Fruit fly (Drosophila melanogaster) whole organism, embryonic: Measurements from ENCODE around the gene CG10993.
A peak's percentile ranks its signal among the peaks of the same experiment; 100 is the strongest.

Experiments
- Aef1 ChIP-seq: fragments of 200-800 bp; sonication (Bioruptor generic); IDR thresholded peaks from 3 replicates; pipeline ENCODE4 v1.3.6; 2022; ENCODE audit warnings: missing biosample characterization, missing genetic modification characterization
- Antp ChIP-seq: fragments of 200-800 bp; sonication (Bioruptor generic); optimal IDR thresholded peaks from 3 replicates; lab custom pipeline; 2016; ENCODE audit warnings: missing biosample characterization, missing genetic modification characterization
- CG10147 ChIP-seq: fragments of 200-800 bp; sonication (Bioruptor generic); optimal IDR thresholded peaks from 2 replicates; lab custom pipeline; 2019; ENCODE audit warnings: missing biosample characterization, mild to moderate bottlenecking, missing genetic modification characterization, moderate library complexity
- CG10366 ChIP-seq: fragments of 200-800 bp; sonication (Bioruptor generic); IDR thresholded peaks from 2 replicates; pipeline ENCODE4 v1.3.6; 2022; ENCODE audit warnings: missing biosample characterization, missing genetic modification characterization
- CG10543 ChIP-seq: fragments of 200-800 bp; sonication (Bioruptor generic); optimal IDR thresholded peaks from 3 replicates; lab custom pipeline; 2017; ENCODE audit warnings: missing biosample characterization, mild to moderate bottlenecking, missing genetic modification characterization, moderate library complexity
- CG11085 ChIP-seq: fragments of 200-800 bp; sonication (Bioruptor generic); IDR thresholded peaks from 2 replicates; pipeline ENCODE4 v1.3.6; 2022; ENCODE audit warnings: missing biosample characterization, missing genetic modification characterization
- CG14014 ChIP-seq: fragments of 200-800 bp; sonication (Bioruptor generic); IDR thresholded peaks from 2 replicates; pipeline ENCODE4 v1.3.6; 2022; ENCODE audit warnings: missing biosample characterization, missing genetic modification characterization
- CG15073 ChIP-seq: fragments of 200-800 bp; sonication (Bioruptor generic); optimal IDR thresholded peaks from 2 replicates; lab custom pipeline; 2016; ENCODE audit warnings: missing biosample characterization, missing genetic modification characterization
- CG15269 ChIP-seq: fragments of 200-800 bp; sonication (Bioruptor generic); optimal IDR thresholded peaks from 2 replicates; lab custom pipeline; 2018; ENCODE audit warnings: missing biosample characterization, mild to moderate bottlenecking, missing genetic modification characterization, moderate library complexity
- CG15514 ChIP-seq: fragments of 200-800 bp; sonication (Bioruptor generic); optimal IDR thresholded peaks from 3 replicates; lab custom pipeline; 2017; ENCODE audit warnings: missing biosample characterization, missing genetic modification characterization, mild to moderate bottlenecking, moderate library complexity, missing genetic modification reagents
- CG15696 ChIP-seq: fragments of 200-800 bp; sonication (Bioruptor generic); optimal IDR thresholded peaks from 2 replicates; lab custom pipeline; 2019; ENCODE audit warnings: missing biosample characterization, mild to moderate bottlenecking, missing genetic modification characterization, moderate library complexity
- CG17829 ChIP-seq: fragments of 200-800 bp; optimal IDR thresholded peaks from 2 replicates; lab custom pipeline; 2019; ENCODE audit warnings: missing biosample characterization, mild to moderate bottlenecking, missing genetic modification characterization, moderate library complexity
- CG18599 ChIP-seq: fragments of 200-800 bp; sonication (Bioruptor generic); optimal IDR thresholded peaks from 3 replicates; lab custom pipeline; 2017; ENCODE audit warnings: missing biosample characterization, missing genetic modification characterization, mild to moderate bottlenecking, moderate library complexity, missing genetic modification reagents
- CG31224 ChIP-seq: fragments of 200-800 bp; sonication (Bioruptor generic); IDR thresholded peaks from 2 replicates; pipeline ENCODE4 v1.3.6; 2022; ENCODE audit warnings: missing biosample characterization, missing genetic modification characterization
- CG32532 ChIP-seq: fragments of 200-800 bp; sonication (Bioruptor generic); IDR thresholded peaks from 2 replicates; pipeline ENCODE4 v1.3.6; 2022; ENCODE audit warnings: missing biosample characterization, missing genetic modification characterization
- CG32767 ChIP-seq: fragments of 200-800 bp; sonication (Bioruptor generic); IDR thresholded peaks from 2 replicates; pipeline ENCODE4 v1.3.6; 2022; ENCODE audit warnings: missing biosample characterization, missing genetic modification characterization
- CG33557 ChIP-seq: fragments of 200-800 bp; sonication (Bioruptor generic); optimal IDR thresholded peaks from 2 replicates; lab custom pipeline; 2019; ENCODE audit warnings: missing biosample characterization, mild to moderate bottlenecking, missing genetic modification characterization, moderate library complexity
- CG43689 ChIP-seq: fragments of 200-800 bp; sonication (Bioruptor generic); IDR thresholded peaks from 2 replicates; pipeline ENCODE4 v1.3.6; 2022; ENCODE audit warnings: missing biosample characterization, missing genetic modification characterization
- CG4707 ChIP-seq: fragments of 200-800 bp; sonication (Bioruptor generic); optimal IDR thresholded peaks from 2 replicates; lab custom pipeline; 2018; ENCODE audit warnings: missing biosample characterization, mild to moderate bottlenecking, missing genetic modification characterization, moderate library complexity
- CG7928 ChIP-seq: fragments of 200-800 bp; sonication (Bioruptor generic); optimal IDR thresholded peaks from 2 replicates; lab custom pipeline; 2017; ENCODE audit warnings: missing biosample characterization, mild to moderate bottlenecking, missing genetic modification characterization
- CG8359 ChIP-seq: fragments of 200-800 bp; sonication (Bioruptor generic); optimal IDR thresholded peaks from 2 replicates; lab custom pipeline; 2017; ENCODE audit warnings: missing biosample characterization, mild to moderate bottlenecking, missing genetic modification characterization, borderline replicate concordance
- CG8765 ChIP-seq: fragments of 200-800 bp; sonication (Bioruptor generic); IDR thresholded peaks from 2 replicates; pipeline ENCODE4 v1.3.6; 2022; ENCODE audit warnings: missing biosample characterization, missing genetic modification characterization
- CG8924 ChIP-seq: fragments of 200-800 bp; optimal IDR thresholded peaks from 3 replicates; lab custom pipeline; 2019; ENCODE audit warnings: missing biosample characterization, mild to moderate bottlenecking, missing genetic modification characterization, moderate library complexity
- Drgx ChIP-seq: fragments of 200-800 bp; sonication (Bioruptor generic); IDR thresholded peaks from 2 replicates; pipeline ENCODE4 v1.3.6; 2022; ENCODE audit warnings: missing biosample characterization, missing genetic modification characterization
- Fer1 ChIP-seq: fragments of 200-800 bp; sonication (Bioruptor generic); optimal IDR thresholded peaks from 2 replicates; lab custom pipeline; 2017; ENCODE audit warnings: missing biosample characterization, mild to moderate bottlenecking, missing genetic modification characterization
- H2.0 ChIP-seq: fragments of 200-800 bp; sonication (Bioruptor generic); IDR thresholded peaks from 2 replicates; pipeline ENCODE4 v1.3.6; 2022; ENCODE audit warnings: missing biosample characterization, missing genetic modification characterization
- Hr51 ChIP-seq, 2 experiments: fragments of 200-800 bp; sonication (Bioruptor generic); optimal IDR thresholded peaks; 2 replicates in 1 of 2; 3 replicates in 1 of 2; lab custom pipeline; 2016 to 2018; ENCODE audit warnings: missing biosample characterization in 2 of 2, missing genetic modification characterization in 2 of 2, mild to moderate bottlenecking in 1 of 2, moderate library complexity in 1 of 2
- Jarid2 ChIP-seq: fragments of 200-800 bp; sonication (Bioruptor generic); optimal IDR thresholded peaks from 3 replicates; lab custom pipeline; 2017; ENCODE audit warnings: mild to moderate bottlenecking, missing biosample characterization, missing genetic modification reagents, missing genetic modification characterization
- Lim3 ChIP-seq: fragments of 200-800 bp; sonication (Bioruptor generic); IDR thresholded peaks from 2 replicates; pipeline ENCODE4 v1.3.6; 2022; ENCODE audit warnings: missing biosample characterization, missing genetic modification characterization
- Mad ChIP-seq: fragments of 200-800 bp; sonication (Bioruptor generic); optimal IDR thresholded peaks from 2 replicates; lab custom pipeline; 2016; ENCODE audit warnings: missing biosample characterization, missing genetic modification characterization
- Nf-YB ChIP-seq: fragments of 200-800 bp; sonication (Bioruptor generic); optimal IDR thresholded peaks from 3 replicates; lab custom pipeline; 2019; ENCODE audit warnings: missing biosample characterization, mild to moderate bottlenecking, missing genetic modification characterization, moderate library complexity
- Optix ChIP-seq: fragments of 200-800 bp; sonication (Bioruptor generic); IDR thresholded peaks from 3 replicates; pipeline ENCODE4 v1.3.6; 2022; ENCODE audit warnings: missing biosample characterization, missing genetic modification characterization
- Side ChIP-seq: fragments of 200-800 bp; sonication (Bioruptor generic); optimal IDR thresholded peaks from 2 replicates; lab custom pipeline; 2016; ENCODE audit warnings: missing biosample characterization, missing genetic modification characterization
- Spps ChIP-seq: fragments of 200-800 bp; sonication (Bioruptor generic); optimal IDR thresholded peaks from 2 replicates; lab custom pipeline; 2018; ENCODE audit warnings: missing biosample characterization, mild to moderate bottlenecking, missing genetic modification characterization
- Taf1 ChIP-seq: fragments of 200-800 bp; sonication (Bioruptor generic); IDR thresholded peaks from 2 replicates; pipeline ENCODE4 v1.3.6; 2022; ENCODE audit warnings: missing biosample characterization, missing genetic modification characterization
- Usf ChIP-seq: fragments of 200-800 bp; sonication (Bioruptor generic); optimal IDR thresholded peaks from 2 replicates; lab custom pipeline; 2017; ENCODE audit warnings: missing genotype, missing biosample characterization, missing genetic modification characterization
- ap ChIP-seq: fragments of 200-800 bp; sonication (Bioruptor generic); IDR thresholded peaks from 2 replicates; pipeline ENCODE4 v1.3.6; 2022; ENCODE audit warnings: missing biosample characterization, missing genetic modification characterization
- az2 ChIP-seq: fragments of 200-800 bp; sonication (Bioruptor generic); optimal IDR thresholded peaks from 3 replicates; lab custom pipeline; 2016; ENCODE audit warnings: missing biosample characterization, missing genetic modification characterization
- chif ChIP-seq, 2 experiments: fragments of 200-800 bp; sonication (Bioruptor generic); optimal IDR thresholded peaks; 3 replicates each; lab custom pipeline; 2016; ENCODE audit warnings: missing biosample characterization in 2 of 2, missing genetic modification characterization in 2 of 2
- fd96Cb ChIP-seq: fragments of 200-800 bp; sonication (Bioruptor generic); optimal IDR thresholded peaks from 2 replicates; lab custom pipeline; 2018; ENCODE audit warnings: missing biosample characterization, mild to moderate bottlenecking, missing genetic modification characterization, moderate library complexity
- gcm ChIP-seq: fragments of 200-800 bp; sonication (Bioruptor generic); optimal IDR thresholded peaks from 2 replicates; lab custom pipeline; 2019; ENCODE audit warnings: missing biosample characterization, mild to moderate bottlenecking, missing genetic modification characterization, moderate library complexity
- gem ChIP-seq: fragments of 200-800 bp; sonication (Bioruptor generic); optimal IDR thresholded peaks from 2 replicates; lab custom pipeline; 2019; ENCODE audit warnings: missing biosample characterization, mild to moderate bottlenecking, missing genetic modification characterization, moderate library complexity
- jumu ChIP-seq: fragments of 200-800 bp; sonication (Bioruptor generic); optimal IDR thresholded peaks from 3 replicates; lab custom pipeline; 2016; ENCODE audit warnings: missing biosample characterization, missing genetic modification characterization
- mam ChIP-seq: fragments of 200-800 bp; sonication (Bioruptor generic); optimal IDR thresholded peaks from 3 replicates; lab custom pipeline; 2016; ENCODE audit warnings: missing biosample characterization, missing genetic modification characterization
- otp ChIP-seq: fragments of 200-800 bp; sonication (Bioruptor generic); IDR thresholded peaks from 3 replicates; pipeline ENCODE4, ENCODE4 v1.3.6; 2022; ENCODE audit warnings: missing biosample characterization, missing genetic modification characterization
- pb ChIP-seq: fragments of 200-800 bp; sonication (Bioruptor generic); optimal IDR thresholded peaks from 3 replicates; lab custom pipeline; 2016; ENCODE audit warnings: missing biosample characterization, missing genetic modification characterization
- sisA ChIP-seq: fragments of 200-800 bp; sonication (Bioruptor generic); IDR thresholded peaks from 2 replicates; pipeline ENCODE4 v1.3.6; 2022; ENCODE audit warnings: missing biosample characterization, missing genetic modification characterization
- sob ChIP-seq: fragments of 200-800 bp; sonication (Bioruptor generic); IDR thresholded peaks from 2 replicates; pipeline ENCODE4 v1.3.6; 2022; ENCODE audit warnings: missing biosample characterization, missing genetic modification characterization
- tna ChIP-seq: fragments of 200-800 bp; sonication (Bioruptor generic); IDR thresholded peaks from 2 replicates; pipeline ENCODE4 v1.3.6; 2022; ENCODE audit warnings: missing biosample characterization, missing genetic modification characterization; ENCODE audit not compliant: partially characterized antibody
- trem ChIP-seq: fragments of 200-800 bp; optimal IDR thresholded peaks from 3 replicates; lab custom pipeline; 2019; ENCODE audit warnings: missing biosample characterization, mild to moderate bottlenecking, missing genetic modification characterization, moderate library complexity
- tx ChIP-seq: fragments of 200-800 bp; sonication (Bioruptor generic); optimal IDR thresholded peaks from 2 replicates; lab custom pipeline; 2016; ENCODE audit warnings: missing biosample characterization, missing genetic modification characterization
- yki ChIP-seq: fragments of >200 bp; optimal IDR thresholded peaks from 3 replicates; lab custom pipeline; 2018

Gene CG10993

dm6 chrX:13755152-13755557 lies 35.8 kb downstream of the CG10993 start, which contains the start of gene Pdcd4 (continued):
- TF ChIP-seq mam (no peak), CG10366 (GFP tag; lab: Robert Waterston, UW) (no peak), Spps (no peak), CG15696 (tag; lab: Kevin White, UChicago) (no peak), CG43689 (no peak), Optix (GFP tag; lab: Robert Waterston, UW) (no peak), CG14014 (GFP tag; lab: Robert Waterston, UW) (no peak), CG15514 (GFP tag; lab: Kevin White, UChicago) (peak; percentile 66), trem (tag; lab: Kevin White, UChicago) (peak; percentile 43), CG4707 (GFP tag; lab: Kevin White, UChicago) (no peak), tx (GFP tag; lab: Kevin White, UChicago) (no peak), sisA (no peak), Fer1 (GFP tag; lab: Kevin White, UChicago) (peak; percentile 18), CG8924 (tag; lab: Kevin White, UChicago) (peak; percentile 44), Jarid2 (GFP tag; lab: Kevin White, UChicago) (peak; percentile 95), jumu (GFP tag; lab: Kevin White, UChicago) (no peak), gem (tag; lab: Kevin White, UChicago) (no peak), Taf1 (GFP tag; lab: Robert Waterston, UW) (no peak), tna (GFP tag; lab: Robert Waterston, UW) (peak; percentile 59; the same call in 1 of the 2 replicates), CG32532 (GFP tag; lab: Robert Waterston, UW) (peak; percentile 17; the same call in 1 of the 2 replicates), gcm (GFP tag; lab: Kevin White, UChicago) (no peak), Lim3 (no peak), pb (GFP tag; lab: Kevin White, UChicago) (peak; percentile 10), otp (GFP tag; lab: Robert Waterston, UW) (peak; percentile 46; the same call in 1 of the 3 replicates), ap (GFP tag; lab: Robert Waterston, UW) (no peak), CG18599 (GFP tag; lab: Kevin White, UChicago) (no peak), CG11085 (GFP tag; lab: Robert Waterston, UW) (no peak), Mad (GFP tag; lab: Kevin White, UChicago) (peak; percentile 24), CG15073 (GFP tag; lab: Kevin White, UChicago) (no peak), chif (GFP tag; optimal IDR thresholded peaks at IDR 0.05; lab: Kevin White, UChicago) (no peak), az2 (no peak), CG33557 (GFP tag; lab: Kevin White, UChicago) (no peak), CG8359 (no peak), CG31224 (GFP tag; lab: Robert Waterston, UW) (no peak), sob (GFP tag; lab: Robert Waterston, UW) (no peak; the same call in 1 of the 2 replicates), Nf-YB (no peak), CG10543 (GFP tag; lab: Kevin White, UChicago) (no peak), yki (lab: Kevin White, UChicago) (no peak), Antp (GFP tag; lab: Kevin White, UChicago) (peak; percentile 30), CG10147 (no peak), fd96Cb (tag; lab: Kevin White, UChicago) (no peak), Usf (no peak), CG32767 (GFP tag; lab: Robert Waterston, UW) (no peak), CG8765 (no peak), Aef1 (GFP tag; lab: Robert Waterston, UW) (no peak), CG17829 (tag; lab: Kevin White, UChicago) (peak; percentile 21), H2.0 (GFP tag; lab: Robert Waterston, UW) (no peak), CG15269 (tag; lab: Kevin White, UChicago) (peak; percentile 23), Drgx (GFP tag; lab: Robert Waterston, UW) (peak; percentile 25; the same call in 1 of the 2 replicates), CG7928 (GFP tag; lab: Kevin White, UChicago) (no peak), Side (GFP tag; lab: Kevin White, UChicago) (peak; percentile 16), Hr51 (GFP tag; optimal IDR thresholded peaks at IDR 0.05; lab: Kevin White, UChicago) (peak in 1 of 2 experiments; percentile 23)
